Worm (Caenorhabditis elegans) whole organism, midembryonic: Measurements from ENCODE around the gene Y75B8A.63.

Experiments used
- T22C8.4 ChIP-seq: fragments of 200-800 bp; sonication (Bioruptor generic); IDR thresholded peaks from 2 replicates; pipeline ENCODE4 v1.3.6; 2022; ENCODE audit warnings: missing genetic modification characterization, missing compliant biosample characterization
- cog-1 ChIP-seq: sonication (generic microtip); optimal IDR thresholded peaks from 2 replicates; lab custom pipeline; 2016; ENCODE audit warnings: missing genetic modification characterization, missing compliant biosample characterization
- flt-1 ChIP-seq: fragments of 200-800 bp; sonication (Bioruptor generic); IDR thresholded peaks from 2 replicates; pipeline ENCODE4 v1.3.6; 2022; ENCODE audit warnings: missing genetic modification characterization, missing compliant biosample characterization
- klf-2 ChIP-seq: fragments of 200-800 bp; sonication (Bioruptor generic); conservative IDR thresholded peaks from 2 replicates; pipeline ENCODE4 v1.3.6; 2022; ENCODE audit warnings: missing genetic modification reagents, missing genetic modification characterization, missing compliant biosample characterization
- med-1 ChIP-seq: sonication (generic microtip); optimal IDR thresholded peaks from 2 replicates; lab custom pipeline; 2017; ENCODE audit warnings: missing genetic modification characterization, mild to moderate bottlenecking, missing compliant biosample characterization, antibody characterized with exemption, missing genetic modification reagents; ENCODE audit not compliant: insufficient read depth
- ref-1 ChIP-seq: fragments of 200-800 bp; sonication (Bioruptor generic); conservative IDR thresholded peaks from 2 replicates; pipeline ENCODE4 v1.3.6; 2022; ENCODE audit warnings: missing genetic modification reagents, missing genetic modification characterization, missing compliant biosample characterization
- tab-1 ChIP-seq: fragments of 200-800 bp; sonication (Bioruptor generic); IDR thresholded peaks from 2 replicates; pipeline ENCODE4 v1.3.6; 2022; ENCODE audit warnings: missing genetic modification characterization, missing compliant biosample characterization
- ztf-23 ChIP-seq: fragments of 200-800 bp; sonication (Bioruptor generic); IDR thresholded peaks from 2 replicates; pipeline ENCODE4 v1.3.6; 2022; ENCODE audit warnings: missing genetic modification reagents, missing genetic modification characterization, missing compliant biosample characterization
- ztf-29 ChIP-seq: fragments of 200-800 bp; sonication (Bioruptor generic); IDR thresholded peaks from 2 replicates; pipeline ENCODE4 v1.3.6; 2022; ENCODE audit warnings: missing genetic modification reagents, missing genetic modification characterization, missing compliant biosample characterization

Gene Y75B8A.63

ce11 chrIII:12327528-12327997, at the start of gene Y75B8A.63, which contains the start of gene zip-12:
TSS of gene Y75B8A.63 (plus strand) at chrIII:12327947.
TSS of gene zip-12 (plus strand) at chrIII:12327914.
- TF ChIP-seq ztf-29 (GFP tag; lab: Robert Waterston, UW) = no peak
- no peak for TF ChIP-seq T22C8.4 (GFP tag; lab: Robert Waterston, UW)
- no peak for TF ChIP-seq tab-1 (GFP tag; lab: Robert Waterston, UW)
- TF ChIP-seq klf-2 (GFP tag; lab: Robert Waterston, UW) = no peak
- no peak for TF ChIP-seq ref-1 (GFP tag; lab: Robert Waterston, UW)
- TF ChIP-seq ztf-23 = no peak

- TF ChIP-seq T22C8.4 (GFP tag; lab: Robert Waterston, UW) = no peak
- no peak for TF ChIP-seq flt-1 (GFP tag; lab: Robert Waterston, UW)
- no peak for TF ChIP-seq ztf-29 (GFP tag; lab: Robert Waterston, UW)
- no peak for TF ChIP-seq tab-1 (GFP tag; lab: Robert Waterston, UW)
- no peak for TF ChIP-seq med-1 (GFP tag; lab: Kevin White, UChicago)
- no peak for TF ChIP-seq ref-1 (GFP tag; lab: Robert Waterston, UW)
- TF ChIP-seq cog-1 (tag; lab: Kevin White, UChicago) = no peak
- TF ChIP-seq ztf-23 = no peak
- no peak for TF ChIP-seq klf-2 (GFP tag; lab: Robert Waterston, UW)
Observed at ce11 chrIII:12278766-12279165, 49.0 kb upstream of the Y75B8A.63 start.

- TF ChIP-seq cog-1 (tag; lab: Kevin White, UChicago) (no peak), ztf-23 (no peak), T22C8.4 (GFP tag; lab: Robert Waterston, UW) (no peak), ztf-29 (GFP tag; lab: Robert Waterston, UW) (no peak), tab-1 (GFP tag; lab: Robert Waterston, UW) (no peak), med-1 (GFP tag; lab: Kevin White, UChicago) (no peak), klf-2 (GFP tag; lab: Robert Waterston, UW) (no peak), flt-1 (GFP tag; lab: Robert Waterston, UW) (no peak), ref-1 (GFP tag; lab: Robert Waterston, UW) (no peak)
Observed at ce11 chrIII:12284157-12284556, 43.6 kb upstream of the Y75B8A.63 start.

- TF ChIP-seq T22C8.4 (GFP tag; lab: Robert Waterston, UW) = no peak
- no peak for TF ChIP-seq klf-2 (GFP tag; lab: Robert Waterston, UW)
- TF ChIP-seq ztf-29 (GFP tag; lab: Robert Waterston, UW) = no peak
- TF ChIP-seq tab-1 (GFP tag; lab: Robert Waterston, UW) = no peak
- TF ChIP-seq flt-1 (GFP tag; lab: Robert Waterston, UW) = no peak
- TF ChIP-seq ref-1 (GFP tag; lab: Robert Waterston, UW) = no peak
- TF ChIP-seq cog-1 (tag; lab: Kevin White, UChicago) = no peak
- no peak for TF ChIP-seq ztf-23
- no peak for TF ChIP-seq med-1 (GFP tag; lab: Kevin White, UChicago)
Observed at ce11 chrIII:12292465-12292864, 35.3 kb upstream of the Y75B8A.63 start.

- TF ChIP-seq ztf-29 (GFP tag; lab: Robert Waterston, UW) (no peak), klf-2 (GFP tag; lab: Robert Waterston, UW) (no peak), med-1 (GFP tag; lab: Kevin White, UChicago) (no peak), cog-1 (tag; lab: Kevin White, UChicago) (no peak), tab-1 (GFP tag; lab: Robert Waterston, UW) (no peak), ref-1 (GFP tag; lab: Robert Waterston, UW) (no peak), ztf-23 (no peak), flt-1 (GFP tag; lab: Robert Waterston, UW) (no peak)
Observed at ce11 chrIII:12297303-12297702, 30.4 kb upstream of the Y75B8A.63 start.

- TF ChIP-seq ref-1 (GFP tag; lab: Robert Waterston, UW) (no peak), ztf-23 (no peak), T22C8.4 (GFP tag; lab: Robert Waterston, UW) (no peak), flt-1 (GFP tag; lab: Robert Waterston, UW) (no peak), klf-2 (GFP tag; lab: Robert Waterston, UW) (no peak), cog-1 (tag; lab: Kevin White, UChicago) (no peak), tab-1 (GFP tag; lab: Robert Waterston, UW) (no peak), ztf-29 (GFP tag; lab: Robert Waterston, UW) (no peak), med-1 (GFP tag; lab: Kevin White, UChicago) (no peak)
Observed at ce11 chrIII:12299259-12299658, 28.5 kb upstream of the Y75B8A.63 start.

ce11 chrIII:12303084-12303483, 24.7 kb upstream of the Y75B8A.63 start, which contains the start of gene mrp-8:
TSS of gene mrp-8 (minus strand) at chrIII:12303184.
- TF ChIP-seq med-1 (GFP tag; lab: Kevin White, UChicago) (no peak), ref-1 (GFP tag; lab: Robert Waterston, UW) (no peak), ztf-23 (no peak), tab-1 (GFP tag; lab: Robert Waterston, UW) (no peak), klf-2 (GFP tag; lab: Robert Waterston, UW) (no peak), ztf-29 (GFP tag; lab: Robert Waterston, UW) (no peak)

ce11 chrIII:12304805-12305377, 22.9 kb upstream of the Y75B8A.63 start:
- TF ChIP-seq T22C8.4 (GFP tag; lab: Robert Waterston, UW) (no peak), med-1 (GFP tag; lab: Kevin White, UChicago) (no peak), klf-2 (GFP tag; lab: Robert Waterston, UW) (no peak), ztf-23 (no peak), flt-1 (GFP tag; lab: Robert Waterston, UW) (no peak)

- TF ChIP-seq ref-1 (GFP tag; lab: Robert Waterston, UW) (no peak), klf-2 (GFP tag; lab: Robert Waterston, UW) (no peak), cog-1 (tag; lab: Kevin White, UChicago) (no peak), tab-1 (GFP tag; lab: Robert Waterston, UW) (no peak), ztf-29 (GFP tag; lab: Robert Waterston, UW) (no peak), T22C8.4 (GFP tag; lab: Robert Waterston, UW) (no peak), med-1 (GFP tag; lab: Kevin White, UChicago) (no peak), flt-1 (GFP tag; lab: Robert Waterston, UW) (no peak), ztf-23 (no peak)
Observed at ce11 chrIII:12307475-12307874, 20.3 kb upstream of the Y75B8A.63 start, which contains the start of gene pqn-92. TSS of gene pqn-92 (plus strand) at chrIII:12307781.
